Worm (Caenorhabditis elegans) whole organism, L4 larva: ENCODE results near the gene C15H9.9.

Source experiments
- arid-1 ChIP-seq: fragments of 200-800 bp; sonication (Bioruptor generic); conservative IDR thresholded peaks from 2 replicates; pipeline ENCODE4 v1.3.6; 2022; ENCODE audit warnings: missing genetic modification reagents, missing genetic modification characterization, missing compliant biosample characterization
- ceh-82 ChIP-seq: sonication (generic microtip); optimal IDR thresholded peaks from 2 replicates; lab custom pipeline; 2017; ENCODE audit warnings: missing biosample characterization, missing genetic modification characterization
- dpl-1 ChIP-seq: fragments of 150-350 bp; optimal IDR thresholded peaks from 2 replicates; lab custom pipeline; 2014; ENCODE audit warnings: missing biosample characterization, missing genetic modification reagents, missing genetic modification characterization
- hif-1 ChIP-seq, 2 experiments: sonication (generic microtip); optimal IDR thresholded peaks; 2 replicates each; lab custom pipeline; 2016 to 2017; ENCODE audit warnings: missing compliant biosample characterization in 2 of 2, missing genetic modification characterization in 2 of 2, missing genetic modification reagents in 2 of 2, missing genotype in 2 of 2, mild to moderate bottlenecking in 1 of 2
- hlh-30 ChIP-seq: sonication (generic microtip); optimal IDR thresholded peaks from 2 replicates; lab custom pipeline; 2017; ENCODE audit warnings: antibody characterized with exemption, mild to moderate bottlenecking, missing genetic modification characterization, missing compliant biosample characterization; ENCODE audit not compliant: insufficient read depth
- hmg-1.1 ChIP-seq: fragments of 200-800 bp; sonication (Bioruptor generic); IDR thresholded peaks from 2 replicates; pipeline ENCODE4 v1.3.6; 2022; ENCODE audit warnings: missing genetic modification reagents, missing genetic modification characterization, missing compliant biosample characterization
- mep-1 ChIP-seq: fragments of 150-350 bp; sonication (generic microtip); optimal IDR thresholded peaks from 3 replicates; lab custom pipeline; 2014; ENCODE audit warnings: missing biosample characterization, missing genetic modification characterization
- pha-4 ChIP-seq, 2 experiments: fragments of 150-350 bp in 1 of 2; fragments of 200-800 bp in 1 of 2; sonication (Bioruptor generic) in 1 of 2; IDR thresholded peaks in 1 of 2; optimal IDR thresholded peaks in 1 of 2; 2 replicates each; pipeline versions ENCODE4 v1.3.6 to Lab custom; 2014 to 2022; ENCODE audit warnings: missing genetic modification characterization in 2 of 2, missing genetic modification reagents in 2 of 2, missing biosample characterization in 1 of 2, missing compliant biosample characterization in 1 of 2
- snpc-4 ChIP-seq: fragments of 150-350 bp; optimal IDR thresholded peaks from 2 replicates; lab custom pipeline; 2014; ENCODE audit warnings: missing biosample characterization, missing genetic modification characterization
- tag-97 ChIP-seq: fragments of 200-800 bp; sonication (Bioruptor generic); IDR thresholded peaks from 2 replicates; pipeline ENCODE4 v1.3.6; 2022; ENCODE audit warnings: missing genetic modification characterization, missing compliant biosample characterization

ce11 chrX:6118086-6118825, 9.8 kb downstream of the C15H9.9 start, which contains the start of gene C15H9.2:
- no peak for TF ChIP-seq ceh-82 (tag; lab: Kevin White, UChicago)
- TF ChIP-seq tag-97 (GFP tag; lab: Robert Waterston, UW), result no peak
- no peak for TF ChIP-seq snpc-4
- no peak for TF ChIP-seq arid-1 (GFP tag; lab: Robert Waterston, UW)
- TF ChIP-seq mep-1, result no peak
- TF ChIP-seq hif-1 (tag; optimal IDR thresholded peaks at IDR 0.05; lab: Kevin White, UChicago), result no peak
- TF ChIP-seq hmg-1.1 (GFP tag; lab: Robert Waterston, UW), result no peak
- TF ChIP-seq pha-4 (GFP tag; IDR thresholded peaks at IDR 0.05; lab: Robert Waterston, UW), result no peak
- no peak for TF ChIP-seq pha-4 (tag; optimal IDR thresholded peaks at IDR 0.05; lab: Kevin White, UChicago)
- no peak for TF ChIP-seq dpl-1 (GFP tag; lab: Kevin White, UChicago)
- TF ChIP-seq hlh-30 (tag; lab: Kevin White, UChicago), result no peak
